Worm (Caenorhabditis elegans) whole organism, L2 larva: ENCODE results near the gene tsg-101.

ENCODE experiments used
- C34F6.9 ChIP-seq: fragments of 150-350 bp; optimal IDR thresholded peaks from 2 replicates; lab custom pipeline; 2014; ENCODE audit warnings: missing biosample characterization, missing genetic modification characterization
- F13H6.1 ChIP-seq: sonication (generic microtip); optimal IDR thresholded peaks from 2 replicates; lab custom pipeline; 2016; ENCODE audit warnings: missing genetic modification characterization, missing compliant biosample characterization
- R02D3.7 ChIP-seq: fragments of 150-350 bp; optimal IDR thresholded peaks from 2 replicates; lab custom pipeline; 2014; ENCODE audit warnings: missing biosample characterization, missing genetic modification characterization
- Y55F3AM.14 ChIP-seq: fragments of 200-800 bp; sonication (Bioruptor generic); optimal IDR thresholded peaks from 2 replicates; lab custom pipeline; 2018; ENCODE audit warnings: mild to moderate bottlenecking, missing genetic modification characterization, missing compliant biosample characterization
- ZK546.5 ChIP-seq: sonication (generic microtip); optimal IDR thresholded peaks from 2 replicates; lab custom pipeline; 2017; ENCODE audit warnings: missing biosample characterization, missing genetic modification characterization
- ama-1 ChIP-seq: fragments of 150-350 bp; optimal IDR thresholded peaks from 2 replicates; lab custom pipeline; 2018; ENCODE audit warnings: inconsistent platforms
- ceh-16 ChIP-seq: fragments of 150-350 bp; optimal IDR thresholded peaks from 2 replicates; lab custom pipeline; 2014; ENCODE audit warnings: missing biosample characterization, missing genetic modification characterization
- crh-2 ChIP-seq: sonication (generic microtip); optimal IDR thresholded peaks from 2 replicates; lab custom pipeline; 2017; ENCODE audit warnings: missing biosample characterization, missing genetic modification characterization
- dmd-4 ChIP-seq: sonication (generic microtip); optimal IDR thresholded peaks from 2 replicates; lab custom pipeline; 2017; ENCODE audit warnings: missing biosample characterization, missing genetic modification characterization
- egl-27 ChIP-seq: sonication (generic microtip); optimal IDR thresholded peaks from 3 replicates; lab custom pipeline; 2017; ENCODE audit warnings: missing biosample characterization, missing genetic modification reagents, missing genetic modification characterization
- elt-1 ChIP-seq: fragments of 150-350 bp; optimal IDR thresholded peaks from 2 replicates; lab custom pipeline; 2014; ENCODE audit warnings: missing biosample characterization, missing genetic modification characterization
- elt-3 ChIP-seq: sonication (generic microtip); optimal IDR thresholded peaks from 2 replicates; lab custom pipeline; 2017; ENCODE audit warnings: missing biosample characterization, missing genetic modification characterization
- fos-1 ChIP-seq: fragments of 150-350 bp; optimal IDR thresholded peaks from 2 replicates; lab custom pipeline; 2014; ENCODE audit warnings: missing biosample characterization, missing genetic modification characterization
- gmeb-1 ChIP-seq: fragments of 150-350 bp; optimal IDR thresholded peaks from 2 replicates; lab custom pipeline; 2014; ENCODE audit warnings: missing biosample characterization, missing genetic modification characterization
- lin-11 ChIP-seq: fragments of 150-350 bp; sonication (generic microtip); optimal IDR thresholded peaks from 2 replicates; lab custom pipeline; 2014; ENCODE audit warnings: missing biosample characterization, missing genetic modification characterization, inconsistent platforms, mixed read lengths
- lin-13 ChIP-seq: fragments of 150-350 bp; optimal IDR thresholded peaks from 2 replicates; lab custom pipeline; 2014; ENCODE audit warnings: missing biosample characterization, missing genetic modification reagents, missing genetic modification characterization
- lin-39 ChIP-seq: fragments of 150-350 bp; optimal IDR thresholded peaks from 2 replicates; lab custom pipeline; 2014; ENCODE audit warnings: missing biosample characterization, missing genetic modification reagents, missing genetic modification characterization
- lsy-2 ChIP-seq, 2 experiments: fragments of 150-350 bp in 1 of 2; sonication (generic microtip) in 1 of 2; optimal IDR thresholded peaks; 2 replicates each; lab custom pipeline; 2014 to 2017; ENCODE audit warnings: missing biosample characterization in 2 of 2, missing genetic modification characterization in 2 of 2
- mab-5 ChIP-seq: fragments of 150-350 bp; optimal IDR thresholded peaks from 2 replicates; lab custom pipeline; 2014; ENCODE audit warnings: missing biosample characterization, missing genetic modification characterization
- mbf-1 ChIP-seq: sonication (generic microtip); optimal IDR thresholded peaks from 2 replicates; lab custom pipeline; 2017; ENCODE audit warnings: missing biosample characterization, missing genetic modification characterization
- mdl-1 ChIP-seq, 2 experiments: fragments of 150-350 bp in 1 of 2; sonication (generic microtip) in 1 of 2; optimal IDR thresholded peaks; 2 replicates each; lab custom pipeline; 2017; ENCODE audit warnings: missing biosample characterization in 2 of 2, missing genetic modification characterization in 2 of 2
- nhr-10 ChIP-seq: sonication (generic microtip); optimal IDR thresholded peaks from 2 replicates; lab custom pipeline; 2017; ENCODE audit warnings: missing biosample characterization, missing genetic modification characterization
- nhr-11 ChIP-seq: fragments of 150-350 bp; optimal IDR thresholded peaks from 2 replicates; lab custom pipeline; 2014; ENCODE audit warnings: missing biosample characterization, missing genetic modification characterization
- nhr-12 ChIP-seq: fragments of 150-350 bp; optimal IDR thresholded peaks from 2 replicates; lab custom pipeline; 2014; ENCODE audit warnings: missing biosample characterization, missing genetic modification characterization
- nhr-129 ChIP-seq: fragments of 150-350 bp; optimal IDR thresholded peaks from 2 replicates; lab custom pipeline; 2014; ENCODE audit warnings: missing biosample characterization, missing genetic modification characterization
- nhr-21 ChIP-seq: fragments of 150-350 bp; optimal IDR thresholded peaks from 2 replicates; lab custom pipeline; 2014; ENCODE audit warnings: missing biosample characterization, missing genetic modification characterization
- nhr-23 ChIP-seq: fragments of 150-350 bp; optimal IDR thresholded peaks from 2 replicates; lab custom pipeline; 2014; ENCODE audit warnings: missing biosample characterization, missing genetic modification reagents, missing genetic modification characterization
- nhr-237 ChIP-seq: fragments of 150-350 bp; optimal IDR thresholded peaks from 2 replicates; lab custom pipeline; 2014; ENCODE audit warnings: missing biosample characterization, missing genetic modification characterization
- nhr-25 ChIP-seq: fragments of 150-350 bp; sonication (generic microtip); optimal IDR thresholded peaks from 3 replicates; lab custom pipeline; 2014; ENCODE audit warnings: missing biosample characterization, missing genetic modification characterization
- peb-1 ChIP-seq: fragments of 150-350 bp; optimal IDR thresholded peaks from 2 replicates; lab custom pipeline; 2014; ENCODE audit warnings: missing biosample characterization, missing genetic modification characterization
- skn-1 ChIP-seq: sonication (generic microtip); optimal IDR thresholded peaks from 2 replicates; lab custom pipeline; 2017; ENCODE audit warnings: missing biosample characterization, missing genetic modification characterization
- sma-3 ChIP-seq: sonication (generic microtip); optimal IDR thresholded peaks from 2 replicates; lab custom pipeline; 2016; ENCODE audit warnings: missing genetic modification reagents, missing genetic modification characterization, missing compliant biosample characterization
- sma-9 ChIP-seq, 2 experiments: fragments of 150-350 bp in 1 of 2; sonication (generic microtip) in 1 of 2; optimal IDR thresholded peaks; 2 replicates each; lab custom pipeline; 2014 to 2016; ENCODE audit warnings: missing genetic modification characterization in 2 of 2, mild to moderate bottlenecking in 1 of 2, missing biosample characterization in 1 of 2, missing compliant biosample characterization in 1 of 2, missing genetic modification reagents in 1 of 2, moderate library complexity in 1 of 2
- snpc-4 ChIP-seq: fragments of 150-350 bp; optimal IDR thresholded peaks from 2 replicates; lab custom pipeline; 2014; ENCODE audit warnings: missing biosample characterization, missing genetic modification characterization
- unc-39 ChIP-seq: fragments of 150-350 bp; optimal IDR thresholded peaks from 2 replicates; lab custom pipeline; 2014; ENCODE audit warnings: missing biosample characterization, missing genetic modification characterization
- unc-55 ChIP-seq: fragments of 150-350 bp; sonication (generic microtip); optimal IDR thresholded peaks from 3 replicates; lab custom pipeline; 2014; ENCODE audit warnings: missing biosample characterization, missing genetic modification reagents, missing genetic modification characterization
- ztf-11 ChIP-seq: sonication (generic microtip); optimal IDR thresholded peaks from 2 replicates; lab custom pipeline; 2017; ENCODE audit warnings: missing biosample characterization, missing genetic modification characterization

tsg-101 gene

DNA sequence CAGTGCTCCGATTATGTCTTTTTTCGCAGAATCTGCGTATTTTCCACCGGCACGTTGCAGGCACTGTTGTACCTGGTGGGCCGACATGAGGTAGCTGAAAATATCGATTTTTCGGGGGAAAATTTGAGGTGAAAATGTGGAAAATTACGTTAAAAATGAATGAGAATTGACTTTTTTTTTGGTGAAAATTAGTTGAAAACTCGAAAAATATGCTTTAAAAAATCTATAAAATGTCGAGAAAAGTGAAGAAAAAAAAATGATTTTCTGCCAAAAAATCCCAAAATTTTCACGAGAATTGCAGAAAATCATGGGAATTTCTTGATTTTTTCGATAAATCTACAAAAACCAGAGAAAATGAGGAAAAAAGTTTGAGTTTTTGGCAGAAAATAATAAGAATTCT lies at the start of gene tsg-101:
tsg-101 (minus strand) TSS at position 101 of the 400 bp plus-strand sequence.
- TF ChIP-seq nhr-23 (tag; lab: Kevin White, UChicago) (no peak), C34F6.9 (tag; lab: Kevin White, UChicago) (no peak)

- TF ChIP-seq egl-27 (tag; lab: Kevin White, UChicago): no peak
- no peak for TF ChIP-seq lin-39 (tag; lab: Kevin White, UChicago)
- no peak for TF ChIP-seq nhr-12
- TF ChIP-seq peb-1 (tag; lab: Kevin White, UChicago): no peak
- no peak for TF ChIP-seq nhr-10
- TF ChIP-seq nhr-237 (tag; lab: Kevin White, UChicago): no peak
- TF ChIP-seq mab-5 (tag; lab: Kevin White, UChicago): no peak
- no peak for TF ChIP-seq R02D3.7 (tag; lab: Kevin White, UChicago)
- no peak for TF ChIP-seq mbf-1 (tag; lab: Kevin White, UChicago)
- TF ChIP-seq F13H6.1 (tag; lab: Kevin White, UChicago): no peak
- TF ChIP-seq lsy-2 (tag; optimal IDR thresholded peaks at IDR 0.05; lab: Kevin White, UChicago): no peak
- no peak for TF ChIP-seq sma-9 (GFP tag; optimal IDR thresholded peaks at IDR 0.05; lab: Kevin White, UChicago)
- no peak for TF ChIP-seq sma-9 (tag; optimal IDR thresholded peaks at IDR 0.05; lab: Kevin White, UChicago)
- no peak for TF ChIP-seq lin-13 (GFP tag; lab: Kevin White, UChicago)
- no peak for TF ChIP-seq nhr-23 (tag; lab: Kevin White, UChicago)
- TF ChIP-seq ZK546.5 (tag; lab: Kevin White, UChicago): no peak
- no peak for TF ChIP-seq mdl-1 (tag; optimal IDR thresholded peaks at IDR 0.05; lab: Kevin White, UChicago)
- no peak for TF ChIP-seq snpc-4 (tag; lab: Kevin White, UChicago)
- TF ChIP-seq ztf-11: no peak
- no peak for TF ChIP-seq nhr-25 (tag; lab: Kevin White, UChicago)
- TF ChIP-seq unc-55: no peak
- TF ChIP-seq, all 48 proteins: peak for 0
Measured at ce11 chrIV:3559201-3559600, 44.8 kb upstream of the tsg-101 start.

DNA sequence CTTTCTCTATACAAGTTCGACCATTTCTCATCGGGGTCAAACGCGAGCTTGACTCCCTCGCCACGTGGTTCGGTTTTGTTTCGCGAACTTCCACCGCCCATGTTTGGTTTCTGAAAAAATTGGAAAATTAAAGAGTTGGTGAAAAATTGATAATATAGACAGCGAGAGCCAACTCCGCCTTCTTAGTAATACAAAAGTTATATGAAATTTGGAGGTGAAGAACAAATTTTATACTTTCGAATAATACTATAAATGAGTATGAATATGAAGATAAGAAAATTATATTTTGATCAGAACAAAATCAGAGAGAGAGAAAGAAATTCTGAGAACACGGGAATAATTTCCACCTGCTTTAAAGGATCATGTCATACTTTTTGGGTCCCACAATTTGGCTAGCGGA lies 43.0 kb upstream of the tsg-101 start, which contains the start of gene osm-9:
osm-9 (minus strand) TSS at position 101 of the 400 bp plus-strand sequence.
- TF ChIP-seq nhr-25 (tag; lab: Kevin White, UChicago) (no peak), mab-5 (tag; lab: Kevin White, UChicago) (no peak), nhr-129 (no peak), dmd-4 (no peak)

DNA sequence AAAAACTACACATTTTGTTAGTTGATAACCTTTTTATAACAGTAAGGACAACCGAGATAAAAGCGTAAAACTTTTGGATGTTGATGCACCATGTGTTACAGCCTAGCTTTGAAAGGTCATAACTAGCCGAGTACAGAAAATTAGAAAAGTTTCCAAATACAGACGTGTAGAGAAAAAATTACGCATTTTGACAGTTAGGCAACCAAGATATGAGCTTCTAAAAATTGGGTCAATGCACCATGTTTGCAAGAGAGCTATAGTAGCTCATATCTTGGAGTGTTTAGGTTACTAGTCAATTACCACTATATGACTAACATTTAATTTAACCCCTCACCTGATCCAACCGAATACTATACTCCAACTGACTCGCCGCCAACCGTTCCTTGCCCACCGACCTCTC lies 38.6 kb upstream of the tsg-101 start:
- TF ChIP-seq ama-1 (lab: Kevin White, UChicago) (no peak), sma-3 (GFP tag; lab: Kevin White, UChicago) (no peak), elt-3 (no peak), gmeb-1 (no peak)

DNA sequence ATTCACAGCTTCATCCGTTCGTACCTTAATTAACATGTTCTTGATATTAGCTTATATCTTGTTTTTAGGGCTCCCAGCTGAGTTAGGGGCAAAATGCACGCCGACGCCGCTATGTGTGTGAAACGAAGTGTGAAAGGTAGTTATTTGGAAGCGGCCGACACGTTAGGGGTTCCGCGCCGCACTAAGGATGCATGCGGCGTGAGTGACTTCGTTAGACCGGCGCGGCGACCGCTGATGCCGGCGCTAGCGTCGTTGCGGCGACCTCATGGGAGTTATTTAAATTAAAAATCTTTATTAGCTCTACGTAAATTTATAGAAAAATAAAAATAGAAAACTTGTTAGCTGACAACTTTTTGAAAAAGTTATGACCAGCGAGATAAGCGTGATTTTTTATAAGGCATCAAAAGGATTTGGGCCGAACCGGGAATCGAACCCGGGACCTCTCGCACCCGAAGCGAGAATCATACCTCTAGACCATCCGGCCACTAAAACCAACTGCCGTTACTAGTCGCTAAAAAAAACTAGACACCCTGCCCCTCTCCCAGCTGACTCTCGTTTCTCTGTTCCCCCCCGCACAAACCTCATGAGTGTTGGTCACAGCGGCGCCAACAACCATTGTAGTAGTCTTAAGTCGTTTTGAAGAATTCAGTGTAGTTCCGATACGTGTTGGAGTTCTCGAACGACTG lies 37.6 kb upstream of the tsg-101 start:
- peak; percentile 32 for TF ChIP-seq fos-1 (tag; lab: Kevin White, UChicago)
- TF ChIP-seq sma-9 (GFP tag; optimal IDR thresholded peaks at IDR 0.05; lab: Kevin White, UChicago): peak; percentile 67
- TF ChIP-seq sma-9 (tag; optimal IDR thresholded peaks at IDR 0.05; lab: Kevin White, UChicago): no peak
- TF ChIP-seq mdl-1 (tag; optimal IDR thresholded peaks at IDR 0.05; lab: Kevin White, UChicago): no peak
- TF ChIP-seq nhr-129: peak; percentile 56
- no peak for TF ChIP-seq peb-1 (tag; lab: Kevin White, UChicago)
- TF ChIP-seq ceh-16: no peak
- TF ChIP-seq elt-1: no peak
- peak; percentile 61 for TF ChIP-seq F13H6.1 (tag; lab: Kevin White, UChicago)
- TF ChIP-seq crh-2 (tag; lab: Kevin White, UChicago): peak; percentile 49
- TF ChIP-seq nhr-11 (tag; lab: Kevin White, UChicago): no peak
- no peak for TF ChIP-seq unc-39 (tag; lab: Kevin White, UChicago)
- peak; percentile 59 for TF ChIP-seq unc-55
- TF ChIP-seq ztf-11: no peak
- peak; percentile 37 for TF ChIP-seq C34F6.9 (tag; lab: Kevin White, UChicago)
- TF ChIP-seq Y55F3AM.14 (GFP tag; lab: Kevin White, UChicago): peak; percentile 35
- peak; percentile 64 for TF ChIP-seq sma-3 (GFP tag; lab: Kevin White, UChicago)
- no peak for TF ChIP-seq ZK546.5 (tag; lab: Kevin White, UChicago)
- peak; percentile 33 for TF ChIP-seq nhr-21 (tag; lab: Kevin White, UChicago)
- TF ChIP-seq skn-1 (tag; lab: Kevin White, UChicago): no peak
- TF ChIP-seq lin-11 (tag; lab: Kevin White, UChicago): peak; percentile 65
- TF ChIP-seq lsy-2 (tag; optimal IDR thresholded peaks at IDR 0.05; lab: Kevin White, UChicago): peak; percentile 15 to 46
- peak; percentile 65 for TF ChIP-seq gmeb-1
- TF ChIP-seq, all 48 proteins: peak for 13
